Fruit fly (Drosophila melanogaster): ENCODE results near the gene MME1.

Gene MME1

dm6 chr2L:7071219-7071618 is 43.9 kb downstream of the MME1 start:
- TF ChIP-seq pan (optimal IDR thresholded peaks at IDR 0.05) (no peak), EcR (GFP tag; optimal IDR thresholded peaks at IDR 0.05) (no peak), CG8478 (optimal IDR thresholded peaks at IDR 0.05) (no peak), usp (GFP tag; optimal IDR thresholded peaks at IDR 0.05) (no peak), psq (optimal IDR thresholded peaks at IDR 0.05) (no peak), Dll (optimal IDR thresholded peaks at IDR 0.05) (no peak)

- no peak for TF ChIP-seq psq (optimal IDR thresholded peaks at IDR 0.05)
- no peak for TF ChIP-seq pan (optimal IDR thresholded peaks at IDR 0.05)
- TF ChIP-seq EcR (GFP tag; optimal IDR thresholded peaks at IDR 0.05): no peak
- TF ChIP-seq usp (GFP tag; optimal IDR thresholded peaks at IDR 0.05): no peak
- no peak for TF ChIP-seq CG8478 (optimal IDR thresholded peaks at IDR 0.05)
- TF ChIP-seq Dll (optimal IDR thresholded peaks at IDR 0.05): no peak
Measured at dm6 chr2L:7071862-7072261, 44.5 kb downstream of the MME1 start.

dm6 chr2L:7073011-7073410 is 45.7 kb downstream of the MME1 start:
- TF ChIP-seq EcR (GFP tag; optimal IDR thresholded peaks at IDR 0.05): no peak
- no peak for TF ChIP-seq usp (GFP tag; optimal IDR thresholded peaks at IDR 0.05)
- no peak for TF ChIP-seq CG8478 (optimal IDR thresholded peaks at IDR 0.05)
- TF ChIP-seq pan (optimal IDR thresholded peaks at IDR 0.05): no peak
- no peak for TF ChIP-seq psq (optimal IDR thresholded peaks at IDR 0.05)
- TF ChIP-seq Dll (optimal IDR thresholded peaks at IDR 0.05): no peak

dm6 chr2L:7076055-7076700 is 48.9 kb downstream of the MME1 start:
- no peak for TF ChIP-seq usp (GFP tag; optimal IDR thresholded peaks at IDR 0.05)
- no peak for TF ChIP-seq Dll (optimal IDR thresholded peaks at IDR 0.05)
- TF ChIP-seq psq (optimal IDR thresholded peaks at IDR 0.05): no peak
- no peak for TF ChIP-seq pan (optimal IDR thresholded peaks at IDR 0.05)
- TF ChIP-seq EcR (GFP tag; optimal IDR thresholded peaks at IDR 0.05): no peak
- TF ChIP-seq CG8478 (optimal IDR thresholded peaks at IDR 0.05): no peak

- TF ChIP-seq Dll (optimal IDR thresholded peaks at IDR 0.05) (no peak), CG8478 (optimal IDR thresholded peaks at IDR 0.05) (no peak), EcR (GFP tag; optimal IDR thresholded peaks at IDR 0.05) (no peak), usp (GFP tag; optimal IDR thresholded peaks at IDR 0.05) (no peak), pan (optimal IDR thresholded peaks at IDR 0.05) (no peak), psq (optimal IDR thresholded peaks at IDR 0.05) (no peak)
Measured at dm6 chr2L:7076804-7077203, 49.5 kb downstream of the MME1 start.
